Worm (Caenorhabditis elegans) whole organism, L3 larva: ENCODE measurements around the gene nlp-24.

Source experiments
- ceh-82 ChIP-seq: fragments of 150-350 bp; optimal IDR thresholded peaks from 2 replicates; lab custom pipeline; 2014; ENCODE audit warnings: missing biosample characterization, missing genetic modification characterization
- elt-1 ChIP-seq: fragments of 150-350 bp; optimal IDR thresholded peaks from 2 replicates; lab custom pipeline; 2014; ENCODE audit warnings: missing biosample characterization, missing genetic modification characterization
- elt-3 ChIP-seq, 3 experiments: fragments of 150-350 bp in 1 of 3; sonication (generic microtip) in 2 of 3; optimal IDR thresholded peaks; 2 replicates in 2 of 3; 4 replicates in 1 of 3; lab custom pipeline; 2014 to 2017; ENCODE audit warnings: missing biosample characterization in 3 of 3, missing genetic modification characterization in 3 of 3
- fkh-10 ChIP-seq: sonication (generic microtip); optimal IDR thresholded peaks from 2 replicates; lab custom pipeline; 2017; ENCODE audit warnings: missing biosample characterization, missing genetic modification reagents, missing genetic modification characterization
- fos-1 ChIP-seq: fragments of 150-350 bp; optimal IDR thresholded peaks from 2 replicates; lab custom pipeline; 2014; ENCODE audit warnings: missing biosample characterization, missing genetic modification characterization
- lin-15B ChIP-seq: fragments of 150-350 bp; optimal IDR thresholded peaks from 2 replicates; lab custom pipeline; 2014; ENCODE audit warnings: missing biosample characterization, missing genetic modification characterization
- lsy-12 ChIP-seq: sonication (generic microtip); optimal IDR thresholded peaks from 2 replicates; lab custom pipeline; 2016; ENCODE audit warnings: mild to moderate bottlenecking, missing genetic modification characterization, missing compliant biosample characterization
- mdl-1 ChIP-seq: fragments of 150-350 bp; optimal IDR thresholded peaks from 2 replicates; lab custom pipeline; 2014; ENCODE audit warnings: missing biosample characterization, missing genetic modification characterization
- nhr-11 ChIP-seq: fragments of 150-350 bp; optimal IDR thresholded peaks from 2 replicates; lab custom pipeline; 2014; ENCODE audit warnings: missing biosample characterization, missing genetic modification characterization
- sea-2 ChIP-seq: fragments of 150-350 bp; sonication (generic microtip); optimal IDR thresholded peaks from 4 replicates; lab custom pipeline; 2014; ENCODE audit warnings: missing biosample characterization, missing genetic modification reagents, missing genetic modification characterization
- tbx-2 ChIP-seq: sonication (generic microtip); optimal IDR thresholded peaks from 2 replicates; lab custom pipeline; 2016; ENCODE audit warnings: mild to moderate bottlenecking, missing genetic modification characterization, missing compliant biosample characterization
- unc-39 ChIP-seq: sonication (generic microtip); optimal IDR thresholded peaks from 4 replicates; lab custom pipeline; 2017; ENCODE audit warnings: missing biosample characterization, missing genetic modification characterization
- ztf-4 ChIP-seq: fragments of 150-350 bp; optimal IDR thresholded peaks from 2 replicates; lab custom pipeline; 2014; ENCODE audit warnings: missing biosample characterization, missing genetic modification characterization

DNA sequence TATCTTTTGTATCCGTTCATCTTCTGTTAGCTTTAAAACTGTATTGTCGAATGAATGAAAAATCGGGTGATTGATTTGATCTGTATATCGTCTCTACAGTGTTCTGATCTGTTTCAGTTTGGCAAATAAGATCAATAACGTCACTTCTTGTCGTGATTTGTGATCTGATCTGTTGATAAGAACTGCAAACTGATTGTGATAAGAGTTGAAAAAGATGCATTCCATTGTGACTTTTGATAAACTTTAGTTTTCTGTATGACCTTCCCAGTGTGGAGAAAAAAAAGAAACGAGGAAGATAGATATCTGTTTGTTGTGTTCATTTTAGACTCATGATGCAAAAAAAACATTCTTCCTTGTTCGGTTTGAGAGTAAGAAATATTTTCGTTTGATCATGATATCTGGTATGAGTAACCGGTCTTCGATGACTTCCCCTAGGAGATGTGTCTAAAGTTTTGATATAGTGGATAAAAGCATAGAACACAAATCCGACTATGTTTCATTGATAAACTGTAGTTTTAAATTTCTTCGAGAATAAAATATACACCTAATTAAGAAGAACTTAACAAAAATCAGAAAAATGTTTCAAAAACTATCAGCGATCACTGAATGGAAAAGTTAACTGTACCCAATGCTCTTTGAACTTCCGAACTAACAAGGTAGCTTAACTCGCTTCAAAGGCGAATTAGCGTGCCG lies 1.2 kb upstream of the nlp-24 start:
- TF ChIP-seq nhr-11 (no peak), fos-1 (no peak), elt-1 (tag; lab: Kevin White, UChicago) (peak; percentile 97), sea-2 (GFP tag; lab: Kevin White, UChicago) (no peak), mdl-1 (tag; lab: Kevin White, UChicago) (no peak), tbx-2 (no peak), fkh-10 (no peak), elt-3 (tag; optimal IDR thresholded peaks at IDR 0.05; lab: Kevin White, UChicago) (peak in 2 of 3 experiments; percentile 90 to 97), unc-39 (tag; lab: Kevin White, UChicago) (no peak), ceh-82 (tag; lab: Kevin White, UChicago) (no peak), lsy-12 (no peak), ztf-4 (no peak), lin-15B (no peak)
